Worm (Caenorhabditis elegans) whole organism, L2 larva: ENCODE measurements around the gene F49C12.4.
"Not testable (repeated sequence)": the region's sequence is repeated elsewhere in the genome, so short reads cannot be mapped to it uniquely, and the experiment has no call there.

Source experiments
- R02D3.7 ChIP-seq: fragments of 150-350 bp; optimal IDR thresholded peaks from 2 replicates; lab custom pipeline; 2014; ENCODE audit warnings: missing biosample characterization, missing genetic modification characterization
- Y55F3AM.14 ChIP-seq: fragments of 200-800 bp; sonication (Bioruptor generic); optimal IDR thresholded peaks from 2 replicates; lab custom pipeline; 2018; ENCODE audit warnings: mild to moderate bottlenecking, missing genetic modification characterization, missing compliant biosample characterization
- ZK546.5 ChIP-seq: sonication (generic microtip); optimal IDR thresholded peaks from 2 replicates; lab custom pipeline; 2017; ENCODE audit warnings: missing biosample characterization, missing genetic modification characterization
- alr-1 ChIP-seq: fragments of 150-350 bp; optimal IDR thresholded peaks from 2 replicates; lab custom pipeline; 2014; ENCODE audit warnings: missing biosample characterization, missing genetic modification characterization
- aly-2 ChIP-seq: fragments of 150-350 bp; optimal IDR thresholded peaks from 2 replicates; lab custom pipeline; 2014; ENCODE audit warnings: missing biosample characterization, missing genetic modification characterization
- ama-1 ChIP-seq: fragments of 150-350 bp; optimal IDR thresholded peaks from 2 replicates; lab custom pipeline; 2018; ENCODE audit warnings: inconsistent platforms
- blmp-1 ChIP-seq: sonication (generic microtip); optimal IDR thresholded peaks from 2 replicates; lab custom pipeline; 2017; ENCODE audit warnings: missing genetic modification characterization, mild to moderate bottlenecking, missing compliant biosample characterization, antibody characterized with exemption, moderate library complexity; ENCODE audit not compliant: insufficient read depth
- ceh-16 ChIP-seq: fragments of 150-350 bp; optimal IDR thresholded peaks from 2 replicates; lab custom pipeline; 2014; ENCODE audit warnings: missing biosample characterization, missing genetic modification characterization
- ceh-82 ChIP-seq: fragments of 150-350 bp; optimal IDR thresholded peaks from 2 replicates; lab custom pipeline; 2014; ENCODE audit warnings: missing biosample characterization, missing genetic modification characterization
- crh-2 ChIP-seq: sonication (generic microtip); optimal IDR thresholded peaks from 2 replicates; lab custom pipeline; 2017; ENCODE audit warnings: missing biosample characterization, missing genetic modification characterization
- dmd-4 ChIP-seq: sonication (generic microtip); optimal IDR thresholded peaks from 2 replicates; lab custom pipeline; 2017; ENCODE audit warnings: missing biosample characterization, missing genetic modification characterization
- elt-3 ChIP-seq: sonication (generic microtip); optimal IDR thresholded peaks from 2 replicates; lab custom pipeline; 2017; ENCODE audit warnings: missing biosample characterization, missing genetic modification characterization
- fos-1 ChIP-seq: fragments of 150-350 bp; optimal IDR thresholded peaks from 2 replicates; lab custom pipeline; 2014; ENCODE audit warnings: missing biosample characterization, missing genetic modification characterization
- gmeb-1 ChIP-seq: fragments of 150-350 bp; optimal IDR thresholded peaks from 2 replicates; lab custom pipeline; 2014; ENCODE audit warnings: missing biosample characterization, missing genetic modification characterization
- lin-13 ChIP-seq: fragments of 150-350 bp; optimal IDR thresholded peaks from 2 replicates; lab custom pipeline; 2014; ENCODE audit warnings: missing biosample characterization, missing genetic modification reagents, missing genetic modification characterization
- lin-39 ChIP-seq: fragments of 150-350 bp; optimal IDR thresholded peaks from 2 replicates; lab custom pipeline; 2014; ENCODE audit warnings: missing biosample characterization, missing genetic modification reagents, missing genetic modification characterization
- lsy-2 ChIP-seq, 2 experiments: fragments of 150-350 bp in 1 of 2; sonication (generic microtip) in 1 of 2; optimal IDR thresholded peaks; 2 replicates each; lab custom pipeline; 2014 to 2017; ENCODE audit warnings: missing biosample characterization in 2 of 2, missing genetic modification characterization in 2 of 2
- mab-5 ChIP-seq: fragments of 150-350 bp; optimal IDR thresholded peaks from 2 replicates; lab custom pipeline; 2014; ENCODE audit warnings: missing biosample characterization, missing genetic modification characterization
- mbf-1 ChIP-seq: sonication (generic microtip); optimal IDR thresholded peaks from 2 replicates; lab custom pipeline; 2017; ENCODE audit warnings: missing biosample characterization, missing genetic modification characterization
- mdl-1 ChIP-seq, 2 experiments: fragments of 150-350 bp in 1 of 2; sonication (generic microtip) in 1 of 2; optimal IDR thresholded peaks; 2 replicates each; lab custom pipeline; 2017; ENCODE audit warnings: missing biosample characterization in 2 of 2, missing genetic modification characterization in 2 of 2
- nhr-11 ChIP-seq: fragments of 150-350 bp; optimal IDR thresholded peaks from 2 replicates; lab custom pipeline; 2014; ENCODE audit warnings: missing biosample characterization, missing genetic modification characterization
- nhr-12 ChIP-seq: fragments of 150-350 bp; optimal IDR thresholded peaks from 2 replicates; lab custom pipeline; 2014; ENCODE audit warnings: missing biosample characterization, missing genetic modification characterization
- nhr-129 ChIP-seq: fragments of 150-350 bp; optimal IDR thresholded peaks from 2 replicates; lab custom pipeline; 2014; ENCODE audit warnings: missing biosample characterization, missing genetic modification characterization
- nhr-23 ChIP-seq: fragments of 150-350 bp; optimal IDR thresholded peaks from 2 replicates; lab custom pipeline; 2014; ENCODE audit warnings: missing biosample characterization, missing genetic modification reagents, missing genetic modification characterization
- nhr-6 ChIP-seq: fragments of 150-350 bp; optimal IDR thresholded peaks from 2 replicates; lab custom pipeline; 2014; ENCODE audit warnings: missing biosample characterization, missing genetic modification characterization
- nhr-77 ChIP-seq: fragments of 150-350 bp; optimal IDR thresholded peaks from 2 replicates; lab custom pipeline; 2014; ENCODE audit warnings: missing biosample characterization, missing genetic modification characterization
- sem-4 ChIP-seq: fragments of 150-350 bp; optimal IDR thresholded peaks from 2 replicates; lab custom pipeline; 2014; ENCODE audit warnings: missing biosample characterization, missing genetic modification reagents, missing genetic modification characterization
- sma-9 ChIP-seq, 2 experiments: fragments of 150-350 bp in 1 of 2; sonication (generic microtip) in 1 of 2; optimal IDR thresholded peaks; 2 replicates each; lab custom pipeline; 2014 to 2016; ENCODE audit warnings: missing genetic modification characterization in 2 of 2, mild to moderate bottlenecking in 1 of 2, missing biosample characterization in 1 of 2, missing compliant biosample characterization in 1 of 2, missing genetic modification reagents in 1 of 2, moderate library complexity in 1 of 2
- unc-39 ChIP-seq: fragments of 150-350 bp; optimal IDR thresholded peaks from 2 replicates; lab custom pipeline; 2014; ENCODE audit warnings: missing biosample characterization, missing genetic modification characterization
- unc-62 ChIP-seq: fragments of 150-350 bp; optimal IDR thresholded peaks from 2 replicates; lab custom pipeline; 2014; ENCODE audit warnings: missing biosample characterization, missing genetic modification reagents, missing genetic modification characterization
- zag-1 ChIP-seq: fragments of 150-350 bp; optimal IDR thresholded peaks from 2 replicates; lab custom pipeline; 2014; ENCODE audit warnings: missing biosample characterization, missing genetic modification characterization
- ztf-4 ChIP-seq: fragments of 150-350 bp; optimal IDR thresholded peaks from 2 replicates; lab custom pipeline; 2014; ENCODE audit warnings: missing biosample characterization, missing genetic modification characterization

The F49C12.4 gene

ce11 chrIV:9312827-9313226, 8.9 kb upstream of the F49C12.4 start, which contains the start of gene F49C12.7:
Gene F49C12.7, minus strand, starts transcription at chrIV:9312927.
- TF ChIP-seq alr-1 (tag; lab: Kevin White, UChicago); nhr-12 (tag; lab: Kevin White, UChicago); nhr-77: not testable (repeated sequence)

ce11 chrIV:9310935-9311566, 7.2 kb upstream of the F49C12.4 start:
- TF ChIP-seq fos-1 (tag; lab: Kevin White, UChicago) (peak; percentile 50), elt-3 (no peak)
- TF ChIP-seq, all 48 proteins: peak for 1

- TF ChIP-seq nhr-12 (tag; lab: Kevin White, UChicago) (no peak), sem-4 (tag; lab: Kevin White, UChicago) (no peak), aly-2 (tag; lab: Kevin White, UChicago) (no peak), lin-39 (no peak), blmp-1 (no peak), ZK546.5 (no peak), lin-13 (GFP tag; lab: Kevin White, UChicago) (no peak), unc-62 (no peak), Y55F3AM.14 (GFP tag; lab: Kevin White, UChicago) (no peak), ceh-16 (tag; lab: Kevin White, UChicago) (no peak)
Measured at ce11 chrIV:9308975-9309374, 5.1 kb upstream of the F49C12.4 start, which contains the start of gene F49C12.6. Gene F49C12.6, minus strand, starts transcription at chrIV:9309075.

ce11 chrIV:9304617-9305016, 723 bp upstream of the F49C12.4 start, which contains the start of gene F49C12.5:
Gene F49C12.5, plus strand, starts transcription at chrIV:9304917.
- TF ChIP-seq sma-9 (GFP tag; optimal IDR thresholded peaks at IDR 0.05; lab: Kevin White, UChicago): no peak
- TF ChIP-seq sma-9 (tag; optimal IDR thresholded peaks at IDR 0.05; lab: Kevin White, UChicago): no peak
- TF ChIP-seq lin-39: no peak
- no peak for TF ChIP-seq nhr-11 (tag; lab: Kevin White, UChicago)
- no peak for TF ChIP-seq nhr-23
- no peak for TF ChIP-seq dmd-4 (tag; lab: Kevin White, UChicago)
- no peak for TF ChIP-seq lsy-2 (tag; optimal IDR thresholded peaks at IDR 0.05; lab: Kevin White, UChicago)
- no peak for TF ChIP-seq crh-2 (tag; lab: Kevin White, UChicago)
- no peak for TF ChIP-seq nhr-6 (tag; lab: Kevin White, UChicago)
- no peak for TF ChIP-seq mab-5 (tag; lab: Kevin White, UChicago)
- no peak for TF ChIP-seq zag-1 (tag; lab: Kevin White, UChicago)
- no peak for TF ChIP-seq unc-39 (tag; lab: Kevin White, UChicago)
- no peak for TF ChIP-seq unc-62
- no peak for TF ChIP-seq aly-2 (tag; lab: Kevin White, UChicago)
- no peak for TF ChIP-seq blmp-1
- TF ChIP-seq R02D3.7 (tag; lab: Kevin White, UChicago): no peak
- no peak for TF ChIP-seq nhr-77
- no peak for TF ChIP-seq ZK546.5
- TF ChIP-seq gmeb-1 (tag; lab: Kevin White, UChicago): no peak
- TF ChIP-seq nhr-129 (tag; lab: Kevin White, UChicago): no peak
- no peak for TF ChIP-seq fos-1 (tag; lab: Kevin White, UChicago)
- TF ChIP-seq, all 48 proteins: peak for 0

ce11 chrIV:9300127-9300526, 3.8 kb downstream of the F49C12.4 start, which contains the start of gene F49C12.3:
Gene F49C12.3, plus strand, starts transcription at chrIV:9300427.
- TF ChIP-seq nhr-77 (no peak), ztf-4 (no peak)

ce11 chrIV:9299145-9299544, 4.7 kb downstream of the F49C12.4 start, which contains the start of gene F49C12.2:
Gene F49C12.2, minus strand, starts transcription at chrIV:9299245.
- no peak for TF ChIP-seq sma-9 (GFP tag; optimal IDR thresholded peaks at IDR 0.05; lab: Kevin White, UChicago)
- no peak for TF ChIP-seq sma-9 (tag; optimal IDR thresholded peaks at IDR 0.05; lab: Kevin White, UChicago)
- no peak for TF ChIP-seq mbf-1 (tag; lab: Kevin White, UChicago)
- TF ChIP-seq aly-2 (tag; lab: Kevin White, UChicago): no peak
- no peak for TF ChIP-seq ama-1 (lab: Kevin White, UChicago)
- TF ChIP-seq ztf-4: no peak
- TF ChIP-seq mdl-1 (tag; optimal IDR thresholded peaks at IDR 0.05; lab: Kevin White, UChicago): no peak
- no peak for TF ChIP-seq unc-39 (tag; lab: Kevin White, UChicago)
- no peak for TF ChIP-seq ceh-82 (tag; lab: Kevin White, UChicago)
- TF ChIP-seq nhr-23: no peak
